4 worm cellular contexts compared by ENCODE assay signal in the genomic region with DNA sequence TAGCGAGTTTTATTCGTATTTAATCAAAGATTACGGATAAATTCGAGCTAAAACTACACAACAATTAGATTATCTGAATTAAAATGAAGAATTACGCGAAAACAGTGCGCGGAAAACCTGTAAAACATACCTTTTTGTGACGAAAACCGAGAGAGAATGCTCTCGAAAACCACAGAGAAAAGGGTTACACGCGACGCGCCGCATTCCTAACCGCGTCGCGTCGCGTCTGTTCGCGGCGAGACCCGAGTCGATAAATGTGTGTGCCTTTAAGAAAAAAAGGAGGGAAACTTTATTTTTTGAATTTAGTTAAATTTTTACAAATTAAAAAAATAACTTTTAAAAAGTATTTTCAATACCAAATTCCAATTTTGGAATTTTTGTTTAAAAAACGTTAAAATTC.
A peak's percentile ranks its signal among the peaks of the same experiment; 100 is the strongest.
TF ChIP-seq lines count a peak whose summit lies in the region.

A gene (minus strand): TSS at position 192 of the 400 bp plus-strand sequence.

TF ChIP-seq in whole organism, L2 larva, 48 proteins besides CTCF, POLR2A, EP300 and RAD21 (continues in another document):
- TF ChIP-seq unc-55 (GFP tag; optimal IDR thresholded peaks at IDR 0.05; lab: Kevin White, UChicago) (peak; percentile 98), ZK546.5 (tag; optimal IDR thresholded peaks at IDR 0.05; lab: Kevin White, UChicago) (peak; percentile 66), nhr-129 (tag; optimal IDR thresholded peaks at IDR 0.05; lab: Kevin White, UChicago) (peak; percentile 64), ama-1 (optimal IDR thresholded peaks at IDR 0.05; lab: Kevin White, UChicago) (peak; percentile 64), mbf-1 (tag; optimal IDR thresholded peaks at IDR 0.05; lab: Kevin White, UChicago) (no peak), nhr-77 (tag; optimal IDR thresholded peaks at IDR 0.05; lab: Kevin White, UChicago) (no peak), Y55F3AM.14 (GFP tag; optimal IDR thresholded peaks at IDR 0.05; lab: Kevin White, UChicago) (no peak), ceh-82 (tag; optimal IDR thresholded peaks at IDR 0.05; lab: Kevin White, UChicago) (peak; percentile 62), gmeb-1 (tag; optimal IDR thresholded peaks at IDR 0.05; lab: Kevin White, UChicago) (peak; percentile 97), mab-5 (tag; optimal IDR thresholded peaks at IDR 0.05; lab: Kevin White, UChicago) (peak; percentile 56), unc-62 (GFP tag; optimal IDR thresholded peaks at IDR 0.05; lab: Kevin White, UChicago) (no peak), elt-1 (tag; optimal IDR thresholded peaks at IDR 0.05; lab: Kevin White, UChicago) (no peak), skn-1 (tag; optimal IDR thresholded peaks at IDR 0.05; lab: Kevin White, UChicago) (no peak), fos-1 (tag; optimal IDR thresholded peaks at IDR 0.05; lab: Kevin White, UChicago) (peak; percentile 64), aly-2 (tag; optimal IDR thresholded peaks at IDR 0.05; lab: Kevin White, UChicago) (no peak), egl-27 (tag; optimal IDR thresholded peaks at IDR 0.05; lab: Kevin White, UChicago) (peak; percentile 8), ztf-11 (tag; optimal IDR thresholded peaks at IDR 0.05; lab: Kevin White, UChicago) (no peak), snpc-4 (tag; optimal IDR thresholded peaks at IDR 0.05; lab: Kevin White, UChicago) (peak; percentile 42), lin-11 (tag; optimal IDR thresholded peaks at IDR 0.05; lab: Kevin White, UChicago) (peak; percentile 80), nhr-6 (tag; optimal IDR thresholded peaks at IDR 0.05; lab: Kevin White, UChicago) (peak; percentile 60), mdl-1 (tag; optimal IDR thresholded peaks at IDR 0.05; lab: Kevin White, UChicago) (peak in 1 of 2 experiments; percentile 46), nhr-10 (tag; optimal IDR thresholded peaks at IDR 0.05; lab: Kevin White, UChicago) (no peak)

TF ChIP-seq in whole organism, L4 larva, 104 proteins besides CTCF, POLR2A, EP300 and RAD21 (continues in another document):
- TF ChIP-seq snpc-4 (tag; optimal IDR thresholded peaks at IDR 0.05; lab: Kevin White, UChicago) (peak; percentile 39), rbr-2 (tag; optimal IDR thresholded peaks at IDR 0.05; lab: Kevin White, UChicago) (peak; percentile 76), unc-62 (GFP tag; optimal IDR thresholded peaks at IDR 0.05 in 1 of 2; lab: Kevin White, UChicago) (no peak), unc-62 (tag; optimal IDR thresholded peaks at IDR 0.05; lab: Kevin White, UChicago) (no peak), dve-1 (tag; optimal IDR thresholded peaks at IDR 0.05; lab: Kevin White, UChicago; ENCODE audit: insufficient read depth) (peak; percentile 85), nhr-111 (GFP tag; optimal IDR thresholded peaks at IDR 0.05; lab: Kevin White, UChicago) (no peak), attf-4 (tag; optimal IDR thresholded peaks at IDR 0.05; lab: Kevin White, UChicago) (no peak), lin-38 (GFP tag; IDR thresholded peaks at IDR 0.05; lab: Robert Waterston, UW) (peak; percentile 83), skn-1 (tag; optimal IDR thresholded peaks at IDR 0.05; lab: Kevin White, UChicago) (no peak), D1046.2 (GFP tag; IDR thresholded peaks at IDR 0.05; lab: Robert Waterston, UW) (no peak), dmd-9 (GFP tag; IDR thresholded peaks at IDR 0.05; lab: Robert Waterston, UW) (no peak), mdl-1 (tag; optimal IDR thresholded peaks at IDR 0.05; lab: Kevin White, UChicago) (peak in 1 of 2 experiments; percentile 64), Y105C5A.15 (GFP tag; IDR thresholded peaks at IDR 0.05; lab: Robert Waterston, UW) (no peak), set-16 (GFP tag; IDR thresholded peaks at IDR 0.05; lab: Robert Waterston, UW) (no peak), zag-1 (tag; optimal IDR thresholded peaks at IDR 0.05; lab: Kevin White, UChicago) (no peak), duxl-1 (tag; optimal IDR thresholded peaks at IDR 0.05; lab: Kevin White, UChicago; ENCODE audit: poor library complexity) (peak; percentile 20), mep-1 (tag; optimal IDR thresholded peaks at IDR 0.05; lab: Kevin White, UChicago) (peak; percentile 87), egl-27 (tag; optimal IDR thresholded peaks at IDR 0.05; lab: Kevin White, UChicago) (no peak), nhr-76 (tag; optimal IDR thresholded peaks at IDR 0.05; lab: Kevin White, UChicago) (no peak), lin-13 (GFP tag; optimal IDR thresholded peaks at IDR 0.05; lab: Kevin White, UChicago) (peak; percentile 83), F37D6.2 (tag; optimal IDR thresholded peaks at IDR 0.05; lab: Kevin White, UChicago) (peak; percentile 60), nhr-28 (tag; optimal IDR thresholded peaks at IDR 0.05; lab: Kevin White, UChicago) (peak; percentile 45), hlh-30 (tag; optimal IDR thresholded peaks at IDR 0.05; lab: Kevin White, UChicago; ENCODE audit: insufficient read depth) (peak; percentile 87)

TF ChIP-seq in whole organism, late embryonic, 69 proteins besides CTCF, POLR2A, EP300 and RAD21 (continues in another document):
- TF ChIP-seq ceh-9 (tag; optimal IDR thresholded peaks at IDR 0.05; lab: Kevin White, UChicago), result no peak
- peak; percentile 6 for TF ChIP-seq unc-42 (tag; optimal IDR thresholded peaks at IDR 0.05; lab: Kevin White, UChicago)
- no peak for TF ChIP-seq ahr-1 (tag; optimal IDR thresholded peaks at IDR 0.05; lab: Kevin White, UChicago)
- TF ChIP-seq pax-1 (tag; optimal IDR thresholded peaks at IDR 0.05; lab: Kevin White, UChicago), result peak; percentile 81
- TF ChIP-seq nfya-1 (tag; optimal IDR thresholded peaks at IDR 0.05; lab: Kevin White, UChicago), result peak; percentile 86
- TF ChIP-seq ceh-48 (tag; optimal IDR thresholded peaks at IDR 0.05; lab: Kevin White, UChicago), result no peak
- TF ChIP-seq elt-2 (tag; optimal IDR thresholded peaks at IDR 0.05; lab: Kevin White, UChicago), result peak; percentile 56
- no peak for TF ChIP-seq zip-5 (tag; optimal IDR thresholded peaks at IDR 0.05; lab: Kevin White, UChicago)
- TF ChIP-seq tbx-2 (tag; optimal IDR thresholded peaks at IDR 0.05; lab: Kevin White, UChicago), result peak; percentile 16
- TF ChIP-seq ztf-16 (tag; optimal IDR thresholded peaks at IDR 0.05; lab: Kevin White, UChicago), result no peak
- TF ChIP-seq ceh-2 (tag; optimal IDR thresholded peaks at IDR 0.05; lab: Kevin White, UChicago), result no peak
- TF ChIP-seq dve-1 (tag; optimal IDR thresholded peaks at IDR 0.05; lab: Kevin White, UChicago), result peak; percentile 33
- no peak for TF ChIP-seq ceh-19 (GFP tag; optimal IDR thresholded peaks at IDR 0.05; lab: Kevin White, UChicago)
- TF ChIP-seq pha-4 (tag; optimal IDR thresholded peaks at IDR 0.05; lab: Kevin White, UChicago), result no peak
- no peak for TF ChIP-seq ceh-6 (GFP tag; optimal IDR thresholded peaks at IDR 0.05; lab: Kevin White, UChicago)
- TF ChIP-seq rnt-1 (tag; optimal IDR thresholded peaks at IDR 0.05; lab: Kevin White, UChicago), result peak; percentile 70
- no peak for TF ChIP-seq ceh-14 (tag; optimal IDR thresholded peaks at IDR 0.05; lab: Kevin White, UChicago)
- no peak for TF ChIP-seq ceh-30 (tag; optimal IDR thresholded peaks at IDR 0.05; lab: Kevin White, UChicago)
- TF ChIP-seq tbx-7 (tag; optimal IDR thresholded peaks at IDR 0.05; lab: Kevin White, UChicago), result no peak
- TF ChIP-seq eyg-1 (tag; optimal IDR thresholded peaks at IDR 0.05; lab: Kevin White, UChicago), result no peak
- TF ChIP-seq hlh-6 (tag; optimal IDR thresholded peaks at IDR 0.05; lab: Kevin White, UChicago), result no peak
- no peak for TF ChIP-seq hlh-15 (tag; optimal IDR thresholded peaks at IDR 0.05; lab: Kevin White, UChicago)
- no peak for TF ChIP-seq gmeb-2 (tag; optimal IDR thresholded peaks at IDR 0.05; lab: Kevin White, UChicago)
- peak; percentile 35 for TF ChIP-seq hlh-30 (tag; optimal IDR thresholded peaks at IDR 0.05; lab: Kevin White, UChicago; ENCODE audit: insufficient read depth)
- TF ChIP-seq sox-4 (tag; optimal IDR thresholded peaks at IDR 0.05; lab: Kevin White, UChicago), result no peak

TF ChIP-seq in whole organism, mixed stage, embryonic, 35 proteins besides CTCF, POLR2A, EP300 and RAD21:
- TF ChIP-seq ztf-11 (tag; optimal IDR thresholded peaks at IDR 0.05; lab: Kevin White, UChicago), result peak; percentile 5
- peak; percentile 50 for TF ChIP-seq sptf-1 (tag; optimal IDR thresholded peaks at IDR 0.05; lab: Kevin White, UChicago)
- peak; percentile 83 for TF ChIP-seq nhr-237 (tag; optimal IDR thresholded peaks at IDR 0.05; lab: Kevin White, UChicago)
- no peak for TF ChIP-seq cnd-1 (tag; optimal IDR thresholded peaks at IDR 0.05; lab: Kevin White, UChicago)
- peak; percentile 86 for TF ChIP-seq ces-1 (GFP tag; optimal IDR thresholded peaks at IDR 0.05; lab: Kevin White, UChicago)
- TF ChIP-seq drap-1 (GFP tag; optimal IDR thresholded peaks at IDR 0.05; lab: Kevin White, UChicago), result no peak
- no peak for TF ChIP-seq snpc-4 (tag; optimal IDR thresholded peaks at IDR 0.05; lab: Kevin White, UChicago)
- TF ChIP-seq lin-13 (tag; optimal IDR thresholded peaks at IDR 0.05; lab: Kevin White, UChicago), result peak; percentile 86
- TF ChIP-seq sem-2 (GFP tag; optimal IDR thresholded peaks at IDR 0.05; lab: Kevin White, UChicago), result no peak
- peak; percentile 97 for TF ChIP-seq mep-1 (tag; optimal IDR thresholded peaks at IDR 0.05; lab: Kevin White, UChicago)
- TF ChIP-seq nhr-12 (tag; optimal IDR thresholded peaks at IDR 0.05; lab: Kevin White, UChicago), result no peak
- TF ChIP-seq bed-3 (GFP tag; optimal IDR thresholded peaks at IDR 0.05; lab: Kevin White, UChicago), result no peak
- TF ChIP-seq pha-4 (tag; optimal IDR thresholded peaks at IDR 0.05; lab: Kevin White, UChicago), result peak; percentile 70
- TF ChIP-seq elt-3 (tag; optimal IDR thresholded peaks at IDR 0.05; lab: Kevin White, UChicago), result peak; percentile 27
- TF ChIP-seq mab-5 (tag; optimal IDR thresholded peaks at IDR 0.05; lab: Kevin White, UChicago), result peak; percentile 4
- no peak for TF ChIP-seq flh-1 (GFP tag; optimal IDR thresholded peaks at IDR 0.05; lab: Kevin White, UChicago)
- peak; percentile 88 for TF ChIP-seq lsy-2 (tag; optimal IDR thresholded peaks at IDR 0.05; lab: Kevin White, UChicago)
- peak; percentile 89 for TF ChIP-seq ceh-39 (tag; optimal IDR thresholded peaks at IDR 0.05; lab: Kevin White, UChicago)
- peak; percentile 63 for TF ChIP-seq hlh-1 (tag; optimal IDR thresholded peaks at IDR 0.05; lab: Kevin White, UChicago)
